Fruit fly (Drosophila melanogaster): ENCODE measurements around the gene MRG15.

DNA sequence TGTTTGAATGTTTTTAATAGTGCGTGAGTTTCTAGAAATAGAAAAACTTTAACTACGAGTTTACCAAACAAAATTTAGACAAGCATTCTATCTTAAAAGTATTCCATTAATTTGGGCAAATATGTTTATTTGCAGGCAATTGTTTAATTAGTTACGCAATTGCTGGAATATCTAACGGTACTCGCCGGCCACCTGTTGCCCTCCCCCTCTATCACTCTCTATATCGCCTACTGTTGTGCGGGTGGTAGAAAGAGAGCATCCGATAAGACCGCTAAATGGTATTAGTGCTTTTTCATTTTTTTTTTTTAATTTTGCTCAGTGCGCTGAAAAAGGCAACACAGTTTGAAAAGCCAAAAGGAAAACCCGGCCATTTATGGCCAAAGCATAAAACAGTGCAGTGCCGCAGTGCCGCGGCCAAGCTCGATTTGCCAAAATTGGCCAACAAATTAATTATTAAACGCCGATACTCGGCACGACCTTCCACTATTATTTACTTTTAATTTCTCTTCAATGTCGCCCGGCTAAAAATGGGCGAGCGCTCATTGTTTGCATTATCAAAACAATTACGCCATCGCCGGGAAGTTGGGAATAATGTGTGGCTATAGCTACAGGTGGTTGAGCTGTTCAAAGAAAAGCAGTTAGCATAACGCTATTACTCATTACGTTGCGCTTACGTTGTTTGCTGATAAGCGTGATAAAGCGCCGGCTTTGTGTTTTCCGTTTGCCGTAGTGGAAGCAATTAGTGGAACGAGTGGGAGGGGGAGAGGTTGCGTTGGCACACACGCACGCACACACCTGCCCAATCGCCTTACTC is 12.1 kb upstream of the MRG15 start:
- no peak for TF ChIP-seq Dll (optimal IDR thresholded peaks at IDR 0.05)
- TF ChIP-seq CG8478 (optimal IDR thresholded peaks at IDR 0.05): no peak
- TF ChIP-seq usp (GFP tag; optimal IDR thresholded peaks at IDR 0.05): no peak
